Worm (Caenorhabditis elegans) whole organism, L4 larva: ENCODE data around the gene nspc-20.

ENCODE experiments used
- D1046.2 ChIP-seq: fragments of 200-800 bp; sonication (Bioruptor generic); IDR thresholded peaks from 2 replicates; pipeline ENCODE4 v1.3.6; 2022; ENCODE audit warnings: missing genetic modification characterization, missing compliant biosample characterization
- F44E2.7 ChIP-seq: fragments of 200-800 bp; sonication (Bioruptor generic); IDR thresholded peaks from 2 replicates; pipeline ENCODE4 v2.1.2; 2022; ENCODE audit warnings: missing genetic modification characterization, missing compliant biosample characterization
- R02D3.7 ChIP-seq: fragments of 150-350 bp; sonication (generic microtip); optimal IDR thresholded peaks from 3 replicates; lab custom pipeline; 2014; ENCODE audit warnings: missing biosample characterization, missing genetic modification characterization
- T20F7.1 ChIP-seq: fragments of 200-800 bp; sonication (Bioruptor generic); optimal IDR thresholded peaks from 2 replicates; lab custom pipeline; 2018; ENCODE audit warnings: mild to moderate bottlenecking, missing genetic modification characterization, missing compliant biosample characterization
- Y48G9A.11 ChIP-seq: fragments of 200-800 bp; sonication (Bioruptor generic); IDR thresholded peaks from 2 replicates; pipeline ENCODE4 v1.3.6; 2022; ENCODE audit warnings: missing genetic modification reagents, missing genetic modification characterization, missing compliant biosample characterization
- Y5F2A.4 ChIP-seq: fragments of 200-800 bp; sonication (Bioruptor generic); optimal IDR thresholded peaks from 2 replicates; lab custom pipeline; 2018; ENCODE audit warnings: mild to moderate bottlenecking, missing genetic modification characterization, missing compliant biosample characterization
- aha-1 ChIP-seq: fragments of 150-350 bp; peaks from one replicate; lab custom pipeline; 2014; ENCODE audit warnings: missing biosample characterization, missing genetic modification characterization
- ama-1 ChIP-seq: fragments of 150-350 bp; optimal IDR thresholded peaks from 2 replicates; lab custom pipeline; 2014; ENCODE audit warnings: inconsistent platforms, mixed read lengths
- arid-1 ChIP-seq: fragments of 200-800 bp; sonication (Bioruptor generic); conservative IDR thresholded peaks from 2 replicates; pipeline ENCODE4 v1.3.6; 2022; ENCODE audit warnings: missing genetic modification reagents, missing genetic modification characterization, missing compliant biosample characterization
- ceh-32 ChIP-seq: sonication (generic microtip); optimal IDR thresholded peaks from 2 replicates; lab custom pipeline; 2016; ENCODE audit warnings: mild to moderate bottlenecking, missing genetic modification characterization, missing compliant biosample characterization; ENCODE audit not compliant: poor library complexity
- daf-16 ChIP-seq, 3 experiments: sonication (generic microtip); optimal IDR thresholded peaks; 2 replicates each; lab custom pipeline; 2016 to 2017; ENCODE audit warnings: missing genetic modification characterization in 3 of 3, missing genetic modification reagents in 3 of 3, mild to moderate bottlenecking in 2 of 3, missing compliant biosample characterization in 2 of 3, missing biosample characterization in 1 of 3, moderate library complexity in 1 of 3
- daf-19 ChIP-seq: fragments of 200-800 bp; sonication (Bioruptor generic); conservative IDR thresholded peaks from 2 replicates; pipeline ENCODE4 v1.3.6; 2022; ENCODE audit warnings: missing genetic modification characterization, missing compliant biosample characterization
- dmd-6 ChIP-seq: fragments of 200-800 bp; sonication (Bioruptor generic); IDR thresholded peaks from 2 replicates; pipeline ENCODE4 v1.3.6; 2022; ENCODE audit warnings: missing genetic modification reagents, missing genetic modification characterization, missing compliant biosample characterization
- dmd-8 ChIP-seq: fragments of 200-800 bp; sonication (Bioruptor generic); IDR thresholded peaks from 2 replicates; pipeline ENCODE4 v1.3.6; 2022; ENCODE audit warnings: missing genetic modification characterization, missing compliant biosample characterization
- hlh-11 ChIP-seq: fragments of 200-800 bp; sonication (Bioruptor generic); optimal IDR thresholded peaks from 2 replicates; lab custom pipeline; 2018; ENCODE audit warnings: mild to moderate bottlenecking, missing genetic modification characterization, missing compliant biosample characterization
- jun-1 ChIP-seq: fragments of 150-350 bp; optimal IDR thresholded peaks from 2 replicates; lab custom pipeline; 2014; ENCODE audit warnings: missing biosample characterization, missing genetic modification reagents, missing genetic modification characterization
- lim-7 ChIP-seq: fragments of 200-800 bp; sonication (Bioruptor generic); IDR thresholded peaks from 2 replicates; pipeline ENCODE4 v1.3.6; 2022; ENCODE audit warnings: missing genetic modification characterization, missing compliant biosample characterization
- lir-3 ChIP-seq: sonication (generic microtip); optimal IDR thresholded peaks from 2 replicates; lab custom pipeline; 2016; ENCODE audit warnings: mild to moderate bottlenecking, missing genetic modification characterization, missing compliant biosample characterization
- madf-9 ChIP-seq: fragments of 200-800 bp; sonication (Bioruptor generic); conservative IDR thresholded peaks from 2 replicates; pipeline ENCODE4 v1.3.6; 2022; ENCODE audit warnings: missing genetic modification reagents, missing genetic modification characterization, missing compliant biosample characterization
- mep-1 ChIP-seq: fragments of 150-350 bp; sonication (generic microtip); optimal IDR thresholded peaks from 3 replicates; lab custom pipeline; 2014; ENCODE audit warnings: missing biosample characterization, missing genetic modification characterization
- mxl-2 ChIP-seq: fragments of 200-800 bp; sonication (Bioruptor generic); conservative IDR thresholded peaks from 2 replicates; pipeline ENCODE4 v1.3.6; 2022; ENCODE audit warnings: missing genetic modification reagents, missing genetic modification characterization, missing compliant biosample characterization
- nhr-111 ChIP-seq: fragments of 200-800 bp; sonication (Bioruptor generic); optimal IDR thresholded peaks from 2 replicates; lab custom pipeline; 2018; ENCODE audit warnings: mild to moderate bottlenecking, missing genetic modification characterization, missing compliant biosample characterization
- nhr-25 ChIP-seq: sonication (generic microtip); optimal IDR thresholded peaks from 2 replicates; lab custom pipeline; 2017; ENCODE audit warnings: missing genetic modification characterization, mild to moderate bottlenecking, missing compliant biosample characterization, antibody characterized with exemption, moderate library complexity, borderline replicate concordance; ENCODE audit not compliant: insufficient read depth
- php-3 ChIP-seq: fragments of 200-800 bp; sonication (Bioruptor generic); IDR thresholded peaks from 2 replicates; pipeline ENCODE4 v1.3.6; 2022; ENCODE audit warnings: missing genetic modification reagents, missing genetic modification characterization, missing compliant biosample characterization
- rbr-2 ChIP-seq: sonication (generic microtip); optimal IDR thresholded peaks from 2 replicates; lab custom pipeline; 2016; ENCODE audit warnings: missing genotype, missing genetic modification characterization, missing compliant biosample characterization
- set-16 ChIP-seq: fragments of 200-800 bp; sonication (Bioruptor generic); IDR thresholded peaks from 2 replicates; pipeline ENCODE4 v1.3.6; 2022; ENCODE audit warnings: missing genetic modification reagents, missing genetic modification characterization, missing compliant biosample characterization
- spr-1 ChIP-seq: sonication (generic microtip); optimal IDR thresholded peaks from 2 replicates; lab custom pipeline; 2016; ENCODE audit warnings: mild to moderate bottlenecking, missing genetic modification characterization, missing compliant biosample characterization
- spr-3 ChIP-seq: fragments of 200-800 bp; sonication (Bioruptor generic); optimal IDR thresholded peaks from 2 replicates; lab custom pipeline; 2018; ENCODE audit warnings: mild to moderate bottlenecking, missing genetic modification characterization, missing compliant biosample characterization
- tag-97 ChIP-seq: fragments of 200-800 bp; sonication (Bioruptor generic); IDR thresholded peaks from 2 replicates; pipeline ENCODE4 v1.3.6; 2022; ENCODE audit warnings: missing genetic modification characterization, missing compliant biosample characterization
- unc-39 ChIP-seq: sonication (generic microtip); optimal IDR thresholded peaks from 2 replicates; lab custom pipeline; 2017; ENCODE audit warnings: missing biosample characterization, missing genetic modification characterization
- unc-62 ChIP-seq, 3 experiments: fragments of 150-350 bp in 1 of 3; sonication (generic microtip); optimal IDR thresholded peaks in 2 of 3; peaks in 1 of 3; 1 replicate in 1 of 3; 2 replicates in 2 of 3; lab custom pipeline; 2014 to 2017; ENCODE audit warnings: missing biosample characterization in 3 of 3, missing genetic modification characterization in 3 of 3, missing genetic modification reagents in 3 of 3, missing genotype in 1 of 3
- vab-7 ChIP-seq: fragments of 200-800 bp; sonication (Bioruptor generic); IDR thresholded peaks from 2 replicates; pipeline ENCODE4 v1.3.6; 2022; ENCODE audit warnings: missing genetic modification reagents, missing genetic modification characterization, missing compliant biosample characterization
- zfp-2 ChIP-seq: sonication (generic microtip); optimal IDR thresholded peaks from 2 replicates; lab custom pipeline; 2016; ENCODE audit warnings: mild to moderate bottlenecking, missing genetic modification characterization, missing compliant biosample characterization
- zfp-3 ChIP-seq: fragments of 200-800 bp; sonication (Bioruptor generic); conservative IDR thresholded peaks from 2 replicates; pipeline ENCODE4 v1.3.6; 2022; ENCODE audit warnings: missing genetic modification reagents, missing genetic modification characterization, missing compliant biosample characterization

nspc-20 gene

ce11 chrX:14489945-14490344 lies 40.1 kb downstream of the nspc-20 start, which contains the start of gene his-24 (continued):
- TF ChIP-seq zfp-2 (tag; lab: Kevin White, UChicago) = no peak
- TF ChIP-seq lim-7 = no peak
- TF ChIP-seq unc-39 (tag; lab: Kevin White, UChicago) = no peak

ce11 chrX:14487832-14488231 lies 42.2 kb downstream of the nspc-20 start:
- TF ChIP-seq php-3 (GFP tag; lab: Robert Waterston, UW) = no peak
- no peak for TF ChIP-seq ama-1 (lab: Kevin White, UChicago)
- no peak for TF ChIP-seq mxl-2 (GFP tag; lab: Robert Waterston, UW)
- no peak for TF ChIP-seq T20F7.1 (GFP tag; lab: Kevin White, UChicago)
- no peak for TF ChIP-seq F44E2.7 (GFP tag; lab: Robert Waterston, UW)
- TF ChIP-seq lir-3 = no peak
- peak in 1 of 2 experiments; percentile 71 for TF ChIP-seq unc-62 (GFP tag; optimal IDR thresholded peaks at IDR 0.05 in 1 of 2; lab: Kevin White, UChicago)
- TF ChIP-seq unc-62 (tag; optimal IDR thresholded peaks at IDR 0.05; lab: Kevin White, UChicago) = no peak
- TF ChIP-seq daf-16 (GFP tag; optimal IDR thresholded peaks at IDR 0.05; lab: Kevin White, UChicago) = no peak
- TF ChIP-seq daf-16 (tag; optimal IDR thresholded peaks at IDR 0.05; lab: Kevin White, UChicago) = peak; percentile 12
- TF ChIP-seq daf-19 (GFP tag; lab: Robert Waterston, UW) = no peak
- no peak for TF ChIP-seq D1046.2 (GFP tag; lab: Robert Waterston, UW)

DNA sequence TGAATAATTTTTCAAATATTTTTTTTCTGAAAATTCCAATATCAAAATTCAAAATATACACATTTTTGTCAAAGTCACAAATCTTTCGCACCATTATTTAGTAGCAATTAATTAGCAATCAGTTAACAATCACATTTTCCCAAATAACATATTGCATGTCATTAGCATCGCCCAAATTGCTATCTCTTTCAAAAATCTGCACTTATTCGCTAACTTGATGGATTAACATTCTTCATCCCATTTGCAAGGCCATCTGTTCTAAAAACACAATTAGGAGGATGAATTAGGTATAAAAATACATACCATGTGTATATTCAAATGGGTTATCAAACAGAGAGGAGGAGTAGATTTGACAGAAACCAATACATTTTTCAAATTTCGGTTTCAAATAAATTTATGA lies 42.7 kb downstream of the nspc-20 start:
- TF ChIP-seq aha-1 (tag; lab: Kevin White, UChicago) = peak; percentile 7
- no peak for TF ChIP-seq vab-7
- TF ChIP-seq, all 104 proteins: peak for 1

DNA sequence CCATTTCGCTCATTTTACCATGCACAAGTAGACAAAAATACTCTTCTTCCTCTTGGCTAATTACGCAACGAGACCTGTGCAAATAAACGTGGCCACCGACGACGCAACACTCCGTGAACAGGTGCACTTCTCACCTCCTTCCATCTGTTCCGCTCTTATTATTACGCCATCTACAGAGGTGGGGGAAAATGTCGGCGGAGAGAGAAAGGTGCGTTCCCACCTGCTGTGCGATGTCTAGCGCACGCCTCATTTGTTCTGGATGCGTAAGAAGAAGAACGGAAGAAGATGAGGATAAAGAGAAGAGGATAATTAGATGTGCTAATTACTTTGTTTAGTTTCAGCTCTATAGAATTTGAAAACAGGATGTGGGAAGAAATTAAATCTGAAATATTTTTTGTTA lies 43.5 kb downstream of the nspc-20 start:
- TF ChIP-seq unc-62 (GFP tag; optimal IDR thresholded peaks at IDR 0.05 in 1 of 2; lab: Kevin White, UChicago) = peak in 1 of 2 experiments; percentile 7
- TF ChIP-seq unc-62 (tag; optimal IDR thresholded peaks at IDR 0.05; lab: Kevin White, UChicago) = no peak
- TF ChIP-seq spr-3 = no peak

ce11 chrX:14484827-14485226 lies 45.2 kb downstream of the nspc-20 start, which contains the start of gene M163.8:
Gene M163.8 (plus strand): TSS chrX:14485127.
- no peak for TF ChIP-seq nhr-25 (tag; lab: Kevin White, UChicago)
- TF ChIP-seq zfp-3 (GFP tag; lab: Robert Waterston, UW) = no peak
- no peak for TF ChIP-seq Y48G9A.11
- TF ChIP-seq spr-1 (tag; lab: Kevin White, UChicago) = no peak
- TF ChIP-seq Y5F2A.4 = no peak
- TF ChIP-seq php-3 (GFP tag; lab: Robert Waterston, UW) = no peak
- no peak for TF ChIP-seq tag-97 (GFP tag; lab: Robert Waterston, UW)
- no peak for TF ChIP-seq vab-7
- no peak for TF ChIP-seq R02D3.7 (tag; lab: Kevin White, UChicago)
- no peak for TF ChIP-seq dmd-8 (GFP tag; lab: Robert Waterston, UW)
- TF ChIP-seq arid-1 (GFP tag; lab: Robert Waterston, UW) = no peak
- no peak for TF ChIP-seq ceh-32 (tag; lab: Kevin White, UChicago)
- no peak for TF ChIP-seq nhr-111 (GFP tag; lab: Kevin White, UChicago)
- no peak for TF ChIP-seq mep-1
- no peak for TF ChIP-seq dmd-6 (GFP tag; lab: Robert Waterston, UW)
- TF ChIP-seq rbr-2 (tag; lab: Kevin White, UChicago) = no peak
- no peak for TF ChIP-seq jun-1 (tag; lab: Kevin White, UChicago)

DNA sequence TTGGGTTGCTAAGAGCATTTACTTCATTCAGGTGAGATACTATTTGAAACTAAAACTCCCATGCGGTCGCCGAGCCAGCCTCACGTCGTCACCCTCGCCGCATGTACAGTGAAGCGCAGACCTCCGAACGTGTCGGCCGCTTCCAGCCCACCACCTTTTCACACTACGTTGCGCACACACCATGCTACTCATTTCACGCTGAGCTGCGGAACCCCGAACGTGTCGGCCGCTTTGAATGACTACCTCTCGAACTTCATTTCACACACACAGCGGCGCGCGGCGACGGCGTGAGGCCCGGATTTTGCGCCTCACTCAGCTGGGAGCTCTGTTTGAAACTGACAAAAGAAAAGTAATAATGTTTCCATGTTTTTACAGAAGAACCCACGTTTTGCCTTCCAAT lies 48.4 kb downstream of the nspc-20 start:
- TF ChIP-seq hlh-11 (tag; lab: Kevin White, UChicago) (peak; percentile 4), D1046.2 (GFP tag; lab: Robert Waterston, UW) (0 out of 2 replicates have a peak, but pooled peaks have one; percentile 52), madf-9 (no peak), set-16 (GFP tag; lab: Robert Waterston, UW) (peak; percentile 76)
